Worm (Caenorhabditis elegans): ENCODE data around the gene Y53F4B.51.

- no peak for TF ChIP-seq T22C8.4 (GFP tag; IDR thresholded peaks at IDR 0.05)
- peak; percentile 64; the same call in 1 of the 2 replicates for TF ChIP-seq flt-1 (GFP tag; IDR thresholded peaks at IDR 0.05)
- no peak; the same call in 1 of the 2 replicates for TF ChIP-seq ref-1 (GFP tag; conservative IDR thresholded peaks at IDR 0.05)
- peak; percentile 70; the same call in 1 of the 2 replicates for TF ChIP-seq ztf-23 (GFP tag; IDR thresholded peaks at IDR 0.05)
- TF ChIP-seq tab-1 (GFP tag; IDR thresholded peaks at IDR 0.05): no peak
- peak; percentile 69 for TF ChIP-seq cog-1 (tag; optimal IDR thresholded peaks at IDR 0.05)
- no peak for TF ChIP-seq ztf-29 (GFP tag; IDR thresholded peaks at IDR 0.05)
- no peak for TF ChIP-seq klf-2 (GFP tag; conservative IDR thresholded peaks at IDR 0.05)
Measured at ce11 chrII:15025599-15026164, 11.4 kb upstream of the Y53F4B.51 start, which contains the start of gene cmtr-1.
